Worm (Caenorhabditis elegans): ENCODE measurements around the gene dao-6.

- TF ChIP-seq ztf-11 (tag; optimal IDR thresholded peaks at IDR 0.05) (no peak), F13H6.1 (tag; optimal IDR thresholded peaks at IDR 0.05) (no peak), nhr-10 (tag; optimal IDR thresholded peaks at IDR 0.05) (no peak), elt-1 (tag; optimal IDR thresholded peaks at IDR 0.05) (no peak)
Measured at ce11 chrIII:9689377-9689776, 46.6 kb downstream of the dao-6 start.

All from whole organism, L2 larva.